Fruit fly (Drosophila melanogaster): ENCODE measurements around the gene CG32213.

- TF ChIP-seq CG1620 (GFP tag; optimal IDR thresholded peaks at IDR 0.05) (no peak), Clk (GFP tag; optimal IDR thresholded peaks at IDR 0.05) (no peak), CG7101 (tag; optimal IDR thresholded peaks at IDR 0.05) (no peak), bab1 (GFP tag; optimal IDR thresholded peaks at IDR 0.05) (no peak), CG14711 (tag; optimal IDR thresholded peaks at IDR 0.05) (no peak), cic (GFP tag; optimal IDR thresholded peaks at IDR 0.05) (no peak), CG33017 (tag; optimal IDR thresholded peaks at IDR 0.05) (no peak), ovo (GFP tag; optimal IDR thresholded peaks at IDR 0.05) (no peak), kay (GFP tag; ENCODE audit: borderline replicate concordance) (no peak), toe (GFP tag; optimal IDR thresholded peaks at IDR 0.05) (no peak), Hr96 (GFP tag; optimal IDR thresholded peaks at IDR 0.05) (no peak)
Measured at dm6 chr3L:19525736-19526135, 50.1 kb downstream of the CG32213 start.
